Fruit fly (Drosophila melanogaster) whole organism: ENCODE measurements around the gene Gr36c.

Experiments used
- CG8478 ChIP-seq: fragments of >200 bp; optimal IDR thresholded peaks from 2 replicates; lab custom pipeline; 2018; ENCODE audit warnings: inconsistent platforms
- Dll ChIP-seq: fragments of >200 bp; optimal IDR thresholded peaks from 2 replicates; lab custom pipeline; 2017
- EcR ChIP-seq, 2 experiments: fragments of >200 bp; optimal IDR thresholded peaks; 2 replicates each; lab custom pipeline; 2017; ENCODE audit warnings: missing biosample characterization in 2 of 2, missing genetic modification characterization in 2 of 2, missing genetic modification reagents in 2 of 2
- pan ChIP-seq: fragments of >200 bp; optimal IDR thresholded peaks from 2 replicates; lab custom pipeline; 2017
- psq ChIP-seq: fragments of >200 bp; optimal IDR thresholded peaks from 2 replicates; lab custom pipeline; 2017
- usp ChIP-seq: fragments of >200 bp; optimal IDR thresholded peaks from 2 replicates; lab custom pipeline; 2017; ENCODE audit warnings: missing biosample characterization, missing genetic modification characterization, mixed read lengths

The Gr36c gene

dm6 chr2L:17180038-17180437, at the start of gene Gr36c:
Gr36c (plus strand) TSS chr2L:17180338.
- TF ChIP-seq CG8478 (lab: Kevin White, UChicago) = no peak
- TF ChIP-seq Dll (lab: Kevin White, UChicago) = no peak
- TF ChIP-seq psq = no peak
- TF ChIP-seq EcR (GFP tag; optimal IDR thresholded peaks at IDR 0.05; lab: Kevin White, UChicago) = no peak
- TF ChIP-seq pan (lab: Kevin White, UChicago) = no peak
- no peak for TF ChIP-seq usp (GFP tag; lab: Kevin White, UChicago)

- TF ChIP-seq Dll (lab: Kevin White, UChicago) (no peak), EcR (GFP tag; optimal IDR thresholded peaks at IDR 0.05; lab: Kevin White, UChicago) (no peak), pan (lab: Kevin White, UChicago) (no peak), usp (GFP tag; lab: Kevin White, UChicago) (no peak), psq (no peak), CG8478 (lab: Kevin White, UChicago) (no peak)
Observed at dm6 chr2L:17130795-17131194, 49.3 kb upstream of the Gr36c start, which contains the start of the genes CG34106 and beat-IIIa. CG34106 (plus strand) TSS chr2L:17131024. beat-IIIa (plus strand) TSS chr2L:17131024.

dm6 chr2L:17159641-17160040, 20.5 kb upstream of the Gr36c start:
- no peak for TF ChIP-seq EcR (GFP tag; optimal IDR thresholded peaks at IDR 0.05; lab: Kevin White, UChicago)
- TF ChIP-seq Dll (lab: Kevin White, UChicago) = no peak
- no peak for TF ChIP-seq usp (GFP tag; lab: Kevin White, UChicago)
- TF ChIP-seq psq = no peak
- no peak for TF ChIP-seq CG8478 (lab: Kevin White, UChicago)
- no peak for TF ChIP-seq pan (lab: Kevin White, UChicago)

dm6 chr2L:17163344-17163743, 16.8 kb upstream of the Gr36c start:
- no peak for TF ChIP-seq usp (GFP tag; lab: Kevin White, UChicago)
- TF ChIP-seq Dll (lab: Kevin White, UChicago) = no peak
- no peak for TF ChIP-seq CG8478 (lab: Kevin White, UChicago)
- TF ChIP-seq pan (lab: Kevin White, UChicago) = no peak
- TF ChIP-seq EcR (GFP tag; optimal IDR thresholded peaks at IDR 0.05; lab: Kevin White, UChicago) = no peak
- no peak for TF ChIP-seq psq

dm6 chr2L:17173181-17173580, 7.0 kb upstream of the Gr36c start, which contains the start of gene CG34169:
CG34169 (plus strand) TSS chr2L:17173481.
- no peak for TF ChIP-seq Dll (lab: Kevin White, UChicago)

dm6 chr2L:17176318-17176717, 3.8 kb upstream of the Gr36c start, which contains the start of gene Gr36a:
Gr36a (plus strand) TSS chr2L:17176618.
- no peak for TF ChIP-seq psq
- no peak for TF ChIP-seq Dll (lab: Kevin White, UChicago)
- TF ChIP-seq usp (GFP tag; lab: Kevin White, UChicago) = no peak
- no peak for TF ChIP-seq CG8478 (lab: Kevin White, UChicago)
- no peak for TF ChIP-seq EcR (GFP tag; optimal IDR thresholded peaks at IDR 0.05; lab: Kevin White, UChicago)
- no peak for TF ChIP-seq pan (lab: Kevin White, UChicago)

- TF ChIP-seq CG8478 (lab: Kevin White, UChicago) (no peak), pan (lab: Kevin White, UChicago) (no peak), EcR (GFP tag; optimal IDR thresholded peaks at IDR 0.05; lab: Kevin White, UChicago) (no peak), psq (no peak), usp (GFP tag; lab: Kevin White, UChicago) (no peak), Dll (lab: Kevin White, UChicago) (no peak)
Observed at dm6 chr2L:17178472-17178871, 1.7 kb upstream of the Gr36c start, which contains the start of gene Gr36b. Gr36b (plus strand) TSS chr2L:17178772.

- TF ChIP-seq psq (no peak), usp (GFP tag; lab: Kevin White, UChicago) (no peak), EcR (GFP tag; optimal IDR thresholded peaks at IDR 0.05; lab: Kevin White, UChicago) (no peak), Dll (lab: Kevin White, UChicago) (no peak), pan (lab: Kevin White, UChicago) (no peak), CG8478 (lab: Kevin White, UChicago) (no peak)
Observed at dm6 chr2L:17181638-17182037, 1.5 kb downstream of the Gr36c start, which contains the start of gene Grl36a. Grl36a (plus strand) TSS chr2L:17181938.

dm6 chr2L:17195197-17195596, 15.1 kb downstream of the Gr36c start:
- no peak for TF ChIP-seq Dll (lab: Kevin White, UChicago)
- TF ChIP-seq EcR (GFP tag; optimal IDR thresholded peaks at IDR 0.05; lab: Kevin White, UChicago) = no peak
- no peak for TF ChIP-seq usp (GFP tag; lab: Kevin White, UChicago)
- no peak for TF ChIP-seq CG8478 (lab: Kevin White, UChicago)
- no peak for TF ChIP-seq psq
- no peak for TF ChIP-seq pan (lab: Kevin White, UChicago)

- TF ChIP-seq pan (lab: Kevin White, UChicago) (no peak), CG8478 (lab: Kevin White, UChicago) (no peak), EcR (GFP tag; optimal IDR thresholded peaks at IDR 0.05; lab: Kevin White, UChicago) (no peak), usp (GFP tag; lab: Kevin White, UChicago) (no peak), psq (no peak), Dll (lab: Kevin White, UChicago) (no peak)
Observed at dm6 chr2L:17201777-17202176, 21.6 kb downstream of the Gr36c start.

dm6 chr2L:17203833-17204232, 23.7 kb downstream of the Gr36c start:
- no peak for TF ChIP-seq pan (lab: Kevin White, UChicago)
- TF ChIP-seq CG8478 (lab: Kevin White, UChicago) = no peak
- TF ChIP-seq EcR (GFP tag; optimal IDR thresholded peaks at IDR 0.05; lab: Kevin White, UChicago) = no peak
- no peak for TF ChIP-seq usp (GFP tag; lab: Kevin White, UChicago)
- TF ChIP-seq psq = no peak
- TF ChIP-seq Dll (lab: Kevin White, UChicago) = no peak

dm6 chr2L:17207072-17207471, 26.9 kb downstream of the Gr36c start:
- no peak for TF ChIP-seq EcR (GFP tag; optimal IDR thresholded peaks at IDR 0.05; lab: Kevin White, UChicago)
- TF ChIP-seq psq = no peak
- TF ChIP-seq Dll (lab: Kevin White, UChicago) = no peak
- no peak for TF ChIP-seq usp (GFP tag; lab: Kevin White, UChicago)
- TF ChIP-seq CG8478 (lab: Kevin White, UChicago) = no peak
- TF ChIP-seq pan (lab: Kevin White, UChicago) = no peak
